Worm (Caenorhabditis elegans): ENCODE data around the gene alh-1.

DNA sequence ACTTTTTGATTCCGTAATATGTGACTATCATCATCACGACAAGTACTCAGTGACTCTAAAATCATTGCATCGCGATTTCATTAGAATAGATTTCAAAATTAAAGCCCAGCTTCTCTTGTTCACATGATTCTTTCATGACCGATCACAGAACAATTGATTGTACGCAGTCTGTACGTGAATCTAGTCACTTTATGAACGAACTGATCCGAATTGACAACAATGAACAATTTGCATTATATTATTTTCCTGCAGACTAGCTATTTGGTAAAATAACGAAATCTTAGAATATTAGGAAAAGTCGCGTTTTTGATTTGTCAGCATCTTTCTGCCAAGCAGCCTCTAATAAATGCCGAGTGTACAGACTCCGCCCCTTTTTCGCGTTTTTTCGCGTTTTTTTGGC, 21.9 kb downstream of the alh-1 start:
- TF ChIP-seq lin-39 (tag; optimal IDR thresholded peaks at IDR 0.05) (no peak), R02D3.7 (tag; optimal IDR thresholded peaks at IDR 0.05) (no peak), zfp-2 (tag; optimal IDR thresholded peaks at IDR 0.05) (no peak), nhr-77 (tag; optimal IDR thresholded peaks at IDR 0.05) (no peak), unc-39 (tag; optimal IDR thresholded peaks at IDR 0.05) (no peak), fkh-10 (GFP tag; optimal IDR thresholded peaks at IDR 0.05) (no peak), attf-4 (tag; optimal IDR thresholded peaks at IDR 0.05) (no peak), lin-15B (tag; optimal IDR thresholded peaks at IDR 0.05) (no peak)
